Fruit fly (Drosophila melanogaster): ENCODE data around the gene Ge-1.

DNA sequence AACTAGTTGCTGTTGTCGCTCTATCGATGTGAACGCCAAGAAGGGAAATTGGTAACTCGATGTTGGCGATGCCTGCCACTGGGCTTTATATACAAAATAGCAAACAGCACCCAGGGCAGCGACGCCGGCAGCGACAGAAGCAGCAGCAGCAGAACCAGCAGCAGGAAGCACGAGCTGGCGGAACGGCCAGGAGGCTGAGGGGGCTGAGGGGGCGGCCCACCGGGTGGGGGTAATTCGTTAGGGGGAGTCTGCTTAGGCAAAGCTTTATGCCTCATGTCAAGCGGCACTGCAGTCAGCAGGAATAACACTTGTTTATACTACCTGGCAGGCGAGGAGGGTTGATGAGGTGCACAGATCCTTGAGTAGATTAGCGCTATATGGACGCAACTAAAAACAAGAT lies 19.4 kb downstream of the Ge-1 start, which contains the start of gene AstC:
- no peak for TF ChIP-seq psq (optimal IDR thresholded peaks at IDR 0.05)
- no peak for TF ChIP-seq Myc (optimal IDR thresholded peaks at IDR 0.05)
- TF ChIP-seq Sin3A (optimal IDR thresholded peaks at IDR 0.05): no peak
- TF ChIP-seq h (optimal IDR thresholded peaks at IDR 0.05): no peak
- TF ChIP-seq ttk (optimal IDR thresholded peaks at IDR 0.05): no peak
